Worm (Caenorhabditis elegans): ENCODE data around the gene T28A11.13.

DNA sequence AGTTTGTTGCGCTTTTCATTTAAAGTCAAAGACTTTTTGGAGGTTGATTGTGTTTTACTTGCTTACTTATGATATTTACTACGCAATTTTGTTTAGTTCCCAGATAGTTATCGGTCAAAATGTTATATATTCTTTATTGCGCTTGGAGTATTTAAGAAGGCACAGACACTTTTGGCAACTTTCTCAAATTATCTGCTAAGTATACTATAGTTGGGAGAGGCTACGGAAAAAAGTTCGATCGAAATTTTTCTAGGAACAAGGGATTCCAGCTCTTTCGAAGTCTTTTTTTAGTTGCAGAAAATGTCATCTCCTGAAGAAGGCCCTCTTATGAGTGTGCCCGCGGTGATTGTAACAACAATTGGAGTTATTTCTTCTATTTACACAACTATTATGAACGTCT is 10.0 kb upstream of the T28A11.13 start, which contains the start of gene srbc-5:
- TF ChIP-seq nhr-28 (tag; optimal IDR thresholded peaks at IDR 0.05) = no peak
- TF ChIP-seq lin-39 (tag; optimal IDR thresholded peaks at IDR 0.05) = no peak
- no peak for TF ChIP-seq F37D6.2 (tag; optimal IDR thresholded peaks at IDR 0.05)
- TF ChIP-seq nhr-41 (GFP tag; IDR thresholded peaks at IDR 0.05) = no peak
- no peak for TF ChIP-seq ceh-20 (GFP tag; IDR thresholded peaks at IDR 0.05)
- TF ChIP-seq ceh-62 (tag; optimal IDR thresholded peaks at IDR 0.05) = no peak
- no peak for TF ChIP-seq ZK546.5 (tag; optimal IDR thresholded peaks at IDR 0.05)
- TF ChIP-seq tag-97 (GFP tag; IDR thresholded peaks at IDR 0.05) = no peak
- no peak for TF ChIP-seq rbr-2 (tag; optimal IDR thresholded peaks at IDR 0.05)
- no peak for TF ChIP-seq R02D3.7 (tag; optimal IDR thresholded peaks at IDR 0.05)
- TF ChIP-seq jun-1 (tag; optimal IDR thresholded peaks at IDR 0.05) = no peak
- no peak for TF ChIP-seq ztf-11 (tag; optimal IDR thresholded peaks at IDR 0.05)

Data from whole organism, L4 larva.